Fruit fly (Drosophila melanogaster) whole organism, embryonic: ENCODE data around the gene CG16790.
A peak's percentile ranks its signal among the peaks of the same experiment; 100 is the strongest.

Source experiments
- Antp ChIP-seq: fragments of 200-800 bp; sonication (Bioruptor generic); optimal IDR thresholded peaks from 3 replicates; lab custom pipeline; 2016; ENCODE audit warnings: missing biosample characterization, missing genetic modification characterization
- B-H1 ChIP-seq: fragments of 200-800 bp; sonication (Bioruptor generic); IDR thresholded peaks from 3 replicates; pipeline ENCODE4 v1.3.6; 2022; ENCODE audit warnings: missing biosample characterization, missing genetic modification characterization
- CG10654 ChIP-seq: fragments of 200-800 bp; sonication (Bioruptor generic); optimal IDR thresholded peaks from 2 replicates; lab custom pipeline; 2016; ENCODE audit warnings: missing biosample characterization, missing genetic modification characterization
- CG12104 ChIP-seq: fragments of 200-800 bp; sonication (Bioruptor generic); optimal IDR thresholded peaks from 3 replicates; lab custom pipeline; 2016; ENCODE audit warnings: missing biosample characterization, missing genetic modification characterization
- CG12744 ChIP-seq: fragments of 200-800 bp; sonication (Bioruptor generic); optimal IDR thresholded peaks from 2 replicates; lab custom pipeline; 2016; ENCODE audit warnings: missing biosample characterization, missing genetic modification characterization
- CG15479 ChIP-seq: fragments of 200-800 bp; sonication (Bioruptor generic); optimal IDR thresholded peaks from 3 replicates; lab custom pipeline; 2019; ENCODE audit warnings: missing biosample characterization, mild to moderate bottlenecking, missing genetic modification characterization, moderate library complexity
- CG15696 ChIP-seq: fragments of 200-800 bp; sonication (Bioruptor generic); optimal IDR thresholded peaks from 2 replicates; lab custom pipeline; 2019; ENCODE audit warnings: missing biosample characterization, mild to moderate bottlenecking, missing genetic modification characterization, moderate library complexity
- CG16779 ChIP-seq: fragments of 200-800 bp; sonication (Bioruptor generic); IDR thresholded peaks from 2 replicates; pipeline ENCODE4 v1.3.6; 2022; ENCODE audit warnings: missing biosample characterization, missing genetic modification characterization
- CG17328 ChIP-seq: fragments of 200-800 bp; sonication (Bioruptor generic); IDR thresholded peaks from 2 replicates; pipeline ENCODE4 v1.3.6; 2022; ENCODE audit warnings: missing biosample characterization, missing genetic modification characterization
- CG1792 ChIP-seq: fragments of 200-800 bp; sonication (Bioruptor generic); optimal IDR thresholded peaks from 2 replicates; lab custom pipeline; 2016; ENCODE audit warnings: missing biosample characterization, missing genetic modification characterization
- CG18011 ChIP-seq: fragments of 200-800 bp; sonication (Bioruptor generic); optimal IDR thresholded peaks from 2 replicates; lab custom pipeline; 2017; ENCODE audit warnings: missing biosample characterization, missing genetic modification characterization, mild to moderate bottlenecking, moderate library complexity, missing genotype
- CG18764 ChIP-seq: fragments of 200-800 bp; sonication (Bioruptor generic); optimal IDR thresholded peaks from 3 replicates; lab custom pipeline; 2016; ENCODE audit warnings: missing biosample characterization, missing genetic modification characterization
- CG2116 ChIP-seq: fragments of 200-800 bp; sonication (Bioruptor generic); optimal IDR thresholded peaks from 3 replicates; lab custom pipeline; 2018; ENCODE audit warnings: missing biosample characterization, mild to moderate bottlenecking, missing genetic modification characterization
- CG2129 ChIP-seq: fragments of 200-800 bp; sonication (Bioruptor generic); IDR thresholded peaks from 2 replicates; pipeline ENCODE4 v1.3.6; 2022; ENCODE audit warnings: missing biosample characterization, missing genetic modification characterization; ENCODE audit not compliant: partially characterized antibody
- CG2199 ChIP-seq: fragments of 200-800 bp; sonication (Bioruptor generic); IDR thresholded peaks from 3 replicates; pipeline ENCODE4 v1.3.6; 2022; ENCODE audit warnings: missing biosample characterization, missing genetic modification characterization
- CG32772 ChIP-seq: fragments of 200-800 bp; sonication (Bioruptor generic); IDR thresholded peaks from 2 replicates; pipeline ENCODE4 v1.3.6; 2022; ENCODE audit warnings: missing biosample characterization, missing genetic modification characterization
- CG4707 ChIP-seq: fragments of 200-800 bp; sonication (Bioruptor generic); optimal IDR thresholded peaks from 2 replicates; lab custom pipeline; 2018; ENCODE audit warnings: missing biosample characterization, mild to moderate bottlenecking, missing genetic modification characterization, moderate library complexity
- CG5180 ChIP-seq: fragments of 200-800 bp; sonication (Bioruptor generic); optimal IDR thresholded peaks from 3 replicates; lab custom pipeline; 2017; ENCODE audit warnings: missing biosample characterization, missing genetic modification characterization, mild to moderate bottlenecking, moderate library complexity, missing genetic modification reagents
- CG6791 ChIP-seq: fragments of 200-800 bp; sonication (Bioruptor generic); IDR thresholded peaks from 3 replicates; pipeline ENCODE4 v1.3.6; 2022; ENCODE audit warnings: missing biosample characterization, missing genetic modification characterization; ENCODE audit not compliant: partially characterized antibody
- CHES-1-like ChIP-seq: fragments of 200-800 bp; sonication (Bioruptor generic); optimal IDR thresholded peaks from 2 replicates; lab custom pipeline; 2016; ENCODE audit warnings: missing biosample characterization, missing genetic modification characterization
- Kr ChIP-seq: fragments of 200-800 bp; sonication (Bioruptor generic); optimal IDR thresholded peaks from 2 replicates; lab custom pipeline; 2017; ENCODE audit warnings: missing biosample characterization, mild to moderate bottlenecking, missing genetic modification characterization
- Lpt ChIP-seq: fragments of >200 bp; optimal IDR thresholded peaks from 2 replicates; lab custom pipeline; 2018; ENCODE audit warnings: missing biosample characterization, missing genetic modification characterization
- MESR4 ChIP-seq: fragments of 200-800 bp; sonication (Bioruptor generic); optimal IDR thresholded peaks from 2 replicates; lab custom pipeline; 2018; ENCODE audit warnings: missing biosample characterization, mild to moderate bottlenecking, missing genetic modification characterization, moderate library complexity
- Med ChIP-seq: fragments of 200-800 bp; sonication (Bioruptor generic); peaks from one replicate; lab custom pipeline; 2016; ENCODE audit warnings: missing biosample characterization, missing genetic modification characterization, mild to moderate bottlenecking, inconsistent platforms, moderate library complexity
- Pdp1 ChIP-seq, 2 experiments: fragments of 200-800 bp; sonication (Bioruptor generic); optimal IDR thresholded peaks; 3 replicates each; lab custom pipeline; 2016; ENCODE audit warnings: missing biosample characterization in 2 of 2, missing genetic modification characterization in 2 of 2, mild to moderate bottlenecking in 1 of 2, moderate library complexity in 1 of 2
- Ssrp ChIP-seq: fragments of 200-800 bp; sonication (Bioruptor generic); optimal IDR thresholded peaks from 2 replicates; lab custom pipeline; 2018; ENCODE audit warnings: missing biosample characterization, mild to moderate bottlenecking, missing genetic modification characterization, moderate library complexity
- Vsx1 ChIP-seq: fragments of 200-800 bp; sonication (Bioruptor generic); optimal IDR thresholded peaks from 2 replicates; lab custom pipeline; 2017; ENCODE audit warnings: missing biosample characterization, mild to moderate bottlenecking, missing genetic modification characterization, missing genetic modification reagents
- ab ChIP-seq: fragments of 200-800 bp; sonication (Bioruptor generic); optimal IDR thresholded peaks from 2 replicates; lab custom pipeline; 2016; ENCODE audit warnings: missing biosample characterization, missing genetic modification characterization
- ase ChIP-seq: fragments of 200-800 bp; sonication (Bioruptor generic); IDR thresholded peaks from 3 replicates; pipeline ENCODE4 v1.3.6; 2022; ENCODE audit warnings: missing biosample characterization, missing genetic modification characterization
- chinmo ChIP-seq: fragments of 200-800 bp; sonication (Bioruptor generic); IDR thresholded peaks from 4 replicates; pipeline ENCODE4 v1.3.6; 2022; ENCODE audit warnings: missing biosample characterization, missing genetic modification characterization; ENCODE audit not compliant: partially characterized antibody
- dan ChIP-seq: fragments of 200-800 bp; sonication (Bioruptor generic); IDR thresholded peaks from 2 replicates; pipeline ENCODE4 v1.3.6; 2022; ENCODE audit warnings: missing biosample characterization, missing genetic modification characterization
- danr ChIP-seq: fragments of 200-800 bp; sonication (Bioruptor generic); IDR thresholded peaks from 2 replicates; pipeline ENCODE4 v1.3.6; 2022; ENCODE audit warnings: missing biosample characterization, missing genetic modification characterization
- dm ChIP-seq: fragments of 200-800 bp; sonication (Bioruptor generic); optimal IDR thresholded peaks from 3 replicates; lab custom pipeline; 2016; ENCODE audit warnings: missing biosample characterization, missing genetic modification characterization
- fd64A ChIP-seq: fragments of 200-800 bp; sonication (Bioruptor generic); optimal IDR thresholded peaks from 3 replicates; lab custom pipeline; 2018; ENCODE audit warnings: missing biosample characterization, mild to moderate bottlenecking, missing genetic modification characterization
- fd96Cb ChIP-seq: fragments of 200-800 bp; sonication (Bioruptor generic); optimal IDR thresholded peaks from 2 replicates; lab custom pipeline; 2018; ENCODE audit warnings: missing biosample characterization, mild to moderate bottlenecking, missing genetic modification characterization, moderate library complexity
- gsb-n ChIP-seq: fragments of 200-800 bp; sonication (Bioruptor generic); optimal IDR thresholded peaks from 3 replicates; lab custom pipeline; 2018; ENCODE audit warnings: missing biosample characterization, mild to moderate bottlenecking, missing genetic modification characterization
- ham ChIP-seq: fragments of 200-800 bp; sonication (Bioruptor generic); IDR thresholded peaks from 2 replicates; pipeline ENCODE4 v1.3.6; 2022; ENCODE audit warnings: missing biosample characterization, missing genetic modification characterization
- ind ChIP-seq: fragments of 200-800 bp; sonication (Bioruptor generic); optimal IDR thresholded peaks from 3 replicates; lab custom pipeline; 2016; ENCODE audit warnings: missing biosample characterization, missing genetic modification characterization
- kni ChIP-seq: fragments of 200-800 bp; sonication (Bioruptor generic); optimal IDR thresholded peaks from 3 replicates; lab custom pipeline; 2017; ENCODE audit warnings: mild to moderate bottlenecking, missing biosample characterization, missing genetic modification reagents, missing genetic modification characterization
- lov ChIP-seq, 2 experiments: fragments of 200-800 bp in 1 of 2; fragments of >200 bp in 1 of 2; sonication (Bioruptor generic) in 1 of 2; IDR thresholded peaks in 1 of 2; optimal IDR thresholded peaks in 1 of 2; 2 replicates in 1 of 2; 3 replicates in 1 of 2; pipeline versions ENCODE4 v1.3.6 to Lab custom; 2017 to 2022; ENCODE audit warnings: missing biosample characterization in 1 of 2, missing genetic modification characterization in 1 of 2
- luna ChIP-seq: fragments of 200-800 bp; sonication (Bioruptor generic); optimal IDR thresholded peaks from 2 replicates; lab custom pipeline; 2016; ENCODE audit warnings: missing biosample characterization, missing genetic modification characterization
- nerfin-1 ChIP-seq: fragments of 200-800 bp; sonication (Bioruptor generic); optimal IDR thresholded peaks from 3 replicates; lab custom pipeline; 2019; ENCODE audit warnings: missing biosample characterization, mild to moderate bottlenecking, missing genetic modification characterization, moderate library complexity
- nom ChIP-seq: fragments of 200-800 bp; sonication (Bioruptor generic); optimal IDR thresholded peaks from 2 replicates; lab custom pipeline; 2017; ENCODE audit warnings: missing biosample characterization, missing genetic modification characterization, mild to moderate bottlenecking, moderate library complexity, missing genetic modification reagents
- schlank ChIP-seq: fragments of 200-800 bp; sonication (Bioruptor generic); optimal IDR thresholded peaks from 2 replicates; lab custom pipeline; 2018; ENCODE audit warnings: missing biosample characterization, mild to moderate bottlenecking, missing genetic modification characterization
- sens ChIP-seq: fragments of 200-800 bp; sonication (Bioruptor generic); peaks from one replicate; lab custom pipeline; 2016; ENCODE audit warnings: missing biosample characterization, missing genetic modification characterization
- seq ChIP-seq: fragments of 200-800 bp; sonication (Bioruptor generic); IDR thresholded peaks from 2 replicates; pipeline ENCODE4 v1.3.6; 2022; ENCODE audit warnings: missing biosample characterization, missing genetic modification characterization
- ssp ChIP-seq: fragments of 200-800 bp; sonication (Bioruptor generic); IDR thresholded peaks from 2 replicates; pipeline ENCODE4 v1.3.6; 2022; ENCODE audit warnings: missing biosample characterization, missing genetic modification characterization
- z ChIP-seq: fragments of 200-800 bp; sonication (Bioruptor generic); IDR thresholded peaks from 3 replicates; pipeline ENCODE4 v1.3.6; 2022; ENCODE audit warnings: missing biosample characterization, missing genetic modification characterization

CG16790 gene

dm6 chr3R:9573812-9574587, 4.0 kb upstream of the CG16790 start, which contains the start of gene CG9399 (continued):
- TF ChIP-seq CG5180 (GFP tag; lab: Kevin White, UChicago) (peak; percentile 80), CG10654 (peak; percentile 97), CG4707 (peak; percentile 86), dm (GFP tag; lab: Kevin White, UChicago) (peak; percentile 79), lov (optimal IDR thresholded peaks at IDR 0.05; lab: Kevin White, UChicago) (no peak), lov (GFP tag; IDR thresholded peaks at IDR 0.05; lab: Robert Waterston, UW) (peak; percentile 98), ase (GFP tag; lab: Robert Waterston, UW) (peak; percentile 98), CG32772 (GFP tag; lab: Robert Waterston, UW) (peak; percentile 98), Pdp1 (GFP tag; optimal IDR thresholded peaks at IDR 0.05; lab: Kevin White, UChicago) (peak; percentile 93 to 94), nerfin-1 (tag; lab: Kevin White, UChicago) (peak; percentile 92), dan (GFP tag; lab: Robert Waterston, UW) (peak; percentile 85), CG2199 (GFP tag; lab: Robert Waterston, UW) (peak; percentile 96), ab (GFP tag; lab: Kevin White, UChicago) (peak; percentile 92), ssp (GFP tag; lab: Robert Waterston, UW) (peak; percentile 93), fd96Cb (tag; lab: Kevin White, UChicago) (peak; percentile 96), sens (GFP tag; lab: Kevin White, UChicago) (peak; percentile 99), chinmo (0 out of 4 replicates have a peak, but pooled peaks have one; percentile 57), CG1792 (GFP tag; lab: Kevin White, UChicago) (peak; percentile 84), CG16779 (GFP tag; lab: Robert Waterston, UW) (peak; percentile 89), CHES-1-like (peak; percentile 87), fd64A (GFP tag; lab: Kevin White, UChicago) (peak; percentile 84), CG12104 (peak; percentile 93), Lpt (GFP tag; lab: Kevin White, UChicago) (no peak), CG12744 (peak; percentile 93), CG2129 (GFP tag; lab: Robert Waterston, UW) (peak; percentile 24; the same call in 1 of the 2 replicates), CG17328 (GFP tag; lab: Robert Waterston, UW) (peak; percentile 98), gsb-n (peak; percentile 98), Ssrp (peak; percentile 99), seq (GFP tag; lab: Robert Waterston, UW) (peak; percentile 96), kni (GFP tag; lab: Kevin White, UChicago) (peak; percentile 79), B-H1 (peak; percentile 98), Antp (GFP tag; lab: Kevin White, UChicago) (peak; percentile 91), CG15696 (tag; lab: Kevin White, UChicago) (peak; percentile 92), ham (GFP tag; lab: Robert Waterston, UW) (peak; percentile 88), CG18011 (GFP tag; lab: Kevin White, UChicago) (peak; percentile 90), luna (peak; percentile 77), Vsx1 (GFP tag; lab: Kevin White, UChicago) (peak; percentile 94), danr (GFP tag; lab: Robert Waterston, UW) (peak; percentile 94), CG18764 (GFP tag; lab: Kevin White, UChicago) (peak; percentile 93), MESR4 (GFP tag; lab: Kevin White, UChicago) (peak; percentile 77), nom (GFP tag; lab: Kevin White, UChicago) (peak; percentile 85), CG15479 (peak; percentile 70), CG2116 (peak; percentile 91), z (GFP tag; lab: Robert Waterston, UW) (peak; percentile 73), schlank (tag; lab: Kevin White, UChicago) (peak; percentile 86), Kr (GFP tag; lab: Kevin White, UChicago) (no peak), Med (GFP tag; lab: Kevin White, UChicago) (peak; percentile 99), CG6791 (peak; percentile 42; the same call in 1 of the 3 replicates), ind (peak; percentile 97)
